Worm (Caenorhabditis elegans) whole organism, young adult: ENCODE results near the gene Y39A3CL.4.

Source experiments
- F33H1.4 ChIP-seq: fragments of 200-800 bp; sonication (Bioruptor generic); IDR thresholded peaks from 2 replicates; pipeline ENCODE4 v1.3.6; 2022; ENCODE audit warnings: missing genetic modification reagents, missing genetic modification characterization, missing compliant biosample characterization
- F37B4.10 ChIP-seq: fragments of 200-800 bp; sonication (Bioruptor generic); IDR thresholded peaks from 2 replicates; pipeline ENCODE4 v1.3.6; 2022; ENCODE audit warnings: missing genetic modification characterization, missing compliant biosample characterization
- ama-1 ChIP-seq, 3 experiments: fragments of 150-350 bp in 1 of 3; sonication (generic microtip) in 2 of 3; optimal IDR thresholded peaks; 2 replicates each; lab custom pipeline; 2014 to 2018; ENCODE audit warnings: missing biosample characterization in 2 of 3, missing genetic modification characterization in 2 of 3, missing genetic modification reagents in 2 of 3
- athp-1 ChIP-seq: sonication (generic microtip); optimal IDR thresholded peaks from 2 replicates; lab custom pipeline; 2017; ENCODE audit warnings: mild to moderate bottlenecking, missing genetic modification characterization, missing compliant biosample characterization
- cebp-1 ChIP-seq, 2 experiments: fragments of 200-800 bp in 1 of 2; sonication (Bioruptor generic) in 1 of 2; sonication (generic microtip) in 1 of 2; IDR thresholded peaks in 1 of 2; optimal IDR thresholded peaks in 1 of 2; 2 replicates each; pipeline versions ENCODE4 v1.3.6 to Lab custom; 2017 to 2022; ENCODE audit warnings: missing compliant biosample characterization in 2 of 2, missing genetic modification characterization in 2 of 2, mild to moderate bottlenecking in 1 of 2, missing genetic modification reagents in 1 of 2, moderate library complexity in 1 of 2
- ceh-40 ChIP-seq: fragments of 200-800 bp; sonication (Bioruptor generic); IDR thresholded peaks from 2 replicates; pipeline ENCODE4 v1.3.6; 2022; ENCODE audit warnings: missing genetic modification characterization, missing compliant biosample characterization
- ceh-79 ChIP-seq: sonication (generic microtip); optimal IDR thresholded peaks from 2 replicates; lab custom pipeline; 2017; ENCODE audit warnings: mild to moderate bottlenecking, missing genetic modification characterization, missing compliant biosample characterization
- ceh-91 ChIP-seq: fragments of 200-800 bp; sonication (Bioruptor generic); IDR thresholded peaks from 2 replicates; pipeline ENCODE4 v1.3.6; 2022; ENCODE audit warnings: missing genetic modification reagents, missing genetic modification characterization, missing compliant biosample characterization
- dox-1 ChIP-seq: fragments of 200-800 bp; sonication (Bioruptor generic); IDR thresholded peaks from 2 replicates; pipeline ENCODE4 v1.3.6; 2022; ENCODE audit warnings: missing genetic modification reagents, missing genetic modification characterization, missing compliant biosample characterization
- dpff-1 ChIP-seq: sonication (generic microtip); optimal IDR thresholded peaks from 2 replicates; lab custom pipeline; 2017; ENCODE audit warnings: mild to moderate bottlenecking, missing genetic modification characterization, missing compliant biosample characterization
- dpl-1 ChIP-seq: fragments of 150-350 bp; optimal IDR thresholded peaks from 2 replicates; lab custom pipeline; 2014; ENCODE audit warnings: missing biosample characterization, missing genetic modification reagents, missing genetic modification characterization
- nhr-120 ChIP-seq: fragments of 200-800 bp; sonication (Bioruptor generic); IDR thresholded peaks from 2 replicates; pipeline ENCODE4 v1.3.6; 2022; ENCODE audit warnings: missing genetic modification characterization, missing compliant biosample characterization
- snpc-4 ChIP-seq, 5 experiments: fragments of 150-350 bp in 1 of 5; sonication (generic microtip) in 4 of 5; optimal IDR thresholded peaks; 2 replicates each; lab custom pipeline; 2014 to 2018; ENCODE audit warnings: missing genetic modification characterization in 5 of 5, missing biosample characterization in 3 of 5, antibody characterized with exemption in 2 of 5, mild to moderate bottlenecking in 2 of 5, missing compliant biosample characterization in 2 of 5, missing genotype in 2 of 5, moderate library complexity in 2 of 5, missing genetic modification reagents in 1 of 5
- somi-1 ChIP-seq: fragments of 200-800 bp; sonication (Bioruptor generic); optimal IDR thresholded peaks from 2 replicates; lab custom pipeline; 2018; ENCODE audit warnings: mild to moderate bottlenecking, missing genetic modification characterization, missing compliant biosample characterization

DNA sequence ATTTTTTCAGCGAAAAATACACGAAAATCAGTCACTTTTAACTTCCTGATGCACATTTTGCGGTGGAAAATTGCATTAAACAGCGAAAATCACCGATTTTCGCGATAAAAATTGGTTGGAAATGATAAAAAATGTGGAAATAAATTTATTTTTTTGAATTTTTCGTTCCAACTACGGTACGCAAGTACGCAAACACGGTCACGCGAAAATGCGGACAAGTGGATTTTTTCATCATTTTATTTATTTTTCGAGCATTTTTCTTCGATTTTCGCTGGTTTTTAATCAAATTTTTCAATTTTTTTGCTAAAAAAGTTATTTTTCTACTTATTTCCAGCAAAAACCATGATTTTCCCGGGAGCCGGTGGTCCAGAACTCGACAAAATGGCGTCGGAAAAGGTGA, 401 bp downstream of the Y39A3CL.4 start, which contains the start of gene Y39A3CL.3:
- no peak for TF ChIP-seq somi-1
- TF ChIP-seq dpff-1: no peak
- no peak for TF ChIP-seq ceh-40 (GFP tag; lab: Robert Waterston, UW)
- TF ChIP-seq dox-1 (GFP tag; lab: Robert Waterston, UW): no peak
- TF ChIP-seq athp-1 (tag; lab: Kevin White, UChicago): no peak
- no peak for TF ChIP-seq nhr-120 (GFP tag; lab: Robert Waterston, UW)
- TF ChIP-seq ceh-91 (GFP tag; lab: Robert Waterston, UW): no peak
- TF ChIP-seq F37B4.10 (GFP tag; lab: Robert Waterston, UW): no peak
- no peak for TF ChIP-seq ceh-79 (tag; lab: Kevin White, UChicago)
- TF ChIP-seq ama-1 (optimal IDR thresholded peaks at IDR 0.05; lab: Kevin White, UChicago): no peak
- TF ChIP-seq ama-1 (GFP tag; optimal IDR thresholded peaks at IDR 0.05; lab: Kevin White, UChicago): no peak
- no peak for TF ChIP-seq dpl-1 (GFP tag; lab: Kevin White, UChicago)
- no peak for TF ChIP-seq F33H1.4
- TF ChIP-seq cebp-1 (GFP tag; IDR thresholded peaks at IDR 0.05; lab: Robert Waterston, UW): no peak
- no peak for TF ChIP-seq cebp-1 (tag; optimal IDR thresholded peaks at IDR 0.05; lab: Kevin White, UChicago)
- no peak for TF ChIP-seq snpc-4 (GFP tag; optimal IDR thresholded peaks at IDR 0.05; lab: Kevin White, UChicago)
- no peak for TF ChIP-seq snpc-4 (tag; optimal IDR thresholded peaks at IDR 0.05; lab: Kevin White, UChicago)
